Fruit fly (Drosophila melanogaster) whole organism, embryonic: ENCODE data around the gene Ugt37C2.

Experiments
- B-H1 ChIP-seq: fragments of 200-800 bp; sonication (Bioruptor generic); IDR thresholded peaks from 3 replicates; pipeline ENCODE4 v1.3.6; 2022; ENCODE audit warnings: missing biosample characterization, missing genetic modification characterization
- CG11085 ChIP-seq: fragments of 200-800 bp; sonication (Bioruptor generic); IDR thresholded peaks from 2 replicates; pipeline ENCODE4 v1.3.6; 2022; ENCODE audit warnings: missing biosample characterization, missing genetic modification characterization
- CG11695 ChIP-seq: fragments of 200-800 bp; sonication (Bioruptor generic); IDR thresholded peaks from 3 replicates; pipeline ENCODE4 v1.3.6; 2022; ENCODE audit warnings: missing biosample characterization, missing genetic modification characterization
- CG11723 ChIP-seq: fragments of 200-800 bp; sonication (Bioruptor generic); optimal IDR thresholded peaks from 2 replicates; lab custom pipeline; 2017; ENCODE audit warnings: missing biosample characterization, mild to moderate bottlenecking, missing genetic modification characterization
- CG12659 ChIP-seq: fragments of 200-800 bp; sonication (Bioruptor generic); optimal IDR thresholded peaks from 3 replicates; lab custom pipeline; 2017; ENCODE audit warnings: mild to moderate bottlenecking, missing biosample characterization, missing genetic modification reagents, missing genetic modification characterization
- CG14014 ChIP-seq: fragments of 200-800 bp; sonication (Bioruptor generic); IDR thresholded peaks from 2 replicates; pipeline ENCODE4 v1.3.6; 2022; ENCODE audit warnings: missing biosample characterization, missing genetic modification characterization
- CG14667 ChIP-seq: fragments of 200-800 bp; sonication (Bioruptor generic); IDR thresholded peaks from 2 replicates; pipeline ENCODE4 v1.3.6; 2022; ENCODE audit warnings: missing biosample characterization, missing genetic modification characterization
- CG14710 ChIP-seq: fragments of 200-800 bp; sonication (Bioruptor generic); optimal IDR thresholded peaks from 3 replicates; lab custom pipeline; 2019; ENCODE audit warnings: missing biosample characterization, mild to moderate bottlenecking, missing genetic modification characterization, moderate library complexity
- CG15269 ChIP-seq: fragments of 200-800 bp; sonication (Bioruptor generic); optimal IDR thresholded peaks from 2 replicates; lab custom pipeline; 2018; ENCODE audit warnings: missing biosample characterization, mild to moderate bottlenecking, missing genetic modification characterization, moderate library complexity
- CG15601 ChIP-seq: fragments of 200-800 bp; sonication (Bioruptor generic); optimal IDR thresholded peaks from 3 replicates; lab custom pipeline; 2019; ENCODE audit warnings: missing biosample characterization, mild to moderate bottlenecking, missing genetic modification characterization, moderate library complexity
- CG1602 ChIP-seq: fragments of 200-800 bp; sonication (Bioruptor generic); optimal IDR thresholded peaks from 3 replicates; lab custom pipeline; 2016; ENCODE audit warnings: missing biosample characterization, missing genetic modification characterization
- CG17912 ChIP-seq: fragments of 200-800 bp; sonication (Bioruptor generic); optimal IDR thresholded peaks from 2 replicates; lab custom pipeline; 2018; ENCODE audit warnings: missing biosample characterization, mild to moderate bottlenecking, missing genetic modification characterization
- CG3065 ChIP-seq: fragments of 200-800 bp; sonication (Bioruptor generic); optimal IDR thresholded peaks from 2 replicates; lab custom pipeline; 2016; ENCODE audit warnings: missing biosample characterization, missing genetic modification characterization
- CG3281 ChIP-seq: fragments of 200-800 bp; sonication (Bioruptor generic); optimal IDR thresholded peaks from 3 replicates; lab custom pipeline; 2017; ENCODE audit warnings: missing biosample characterization, mild to moderate bottlenecking, missing genetic modification characterization
- CG3838 ChIP-seq: fragments of 200-800 bp; sonication (Bioruptor generic); optimal IDR thresholded peaks from 3 replicates; lab custom pipeline; 2016; ENCODE audit warnings: missing biosample characterization, missing genetic modification characterization
- CG5180 ChIP-seq: fragments of 200-800 bp; sonication (Bioruptor generic); optimal IDR thresholded peaks from 3 replicates; lab custom pipeline; 2017; ENCODE audit warnings: missing biosample characterization, missing genetic modification characterization, mild to moderate bottlenecking, moderate library complexity, missing genetic modification reagents
- CG6654 ChIP-seq: fragments of 200-800 bp; sonication (Bioruptor generic); optimal IDR thresholded peaks from 2 replicates; lab custom pipeline; 2017; ENCODE audit warnings: missing biosample characterization, mild to moderate bottlenecking, missing genetic modification characterization
- CG6765 ChIP-seq: fragments of 200-800 bp; sonication (Bioruptor generic); optimal IDR thresholded peaks from 3 replicates; lab custom pipeline; 2017; ENCODE audit warnings: missing biosample characterization, mild to moderate bottlenecking, missing genetic modification characterization
- CG7745 ChIP-seq: fragments of 200-800 bp; sonication (Bioruptor generic); optimal IDR thresholded peaks from 2 replicates; lab custom pipeline; 2018; ENCODE audit warnings: missing biosample characterization, mild to moderate bottlenecking, missing genetic modification characterization, moderate library complexity
- CG8478 ChIP-seq: fragments of >200 bp; optimal IDR thresholded peaks from 2 replicates; lab custom pipeline; 2018
- Dfd ChIP-seq, 2 experiments: fragments of >200 bp; optimal IDR thresholded peaks; 2 replicates each; lab custom pipeline; 2017; ENCODE audit warnings: missing biosample characterization in 2 of 2, missing genetic modification characterization in 2 of 2
- Dll ChIP-seq: fragments of 200-800 bp; sonication (Bioruptor generic); IDR thresholded peaks from 4 replicates; pipeline ENCODE4 v1.3.6; 2022; ENCODE audit warnings: missing biosample characterization, missing genetic modification characterization; ENCODE audit not compliant: partially characterized antibody
- Fer2 ChIP-seq: fragments of 200-800 bp; sonication (Bioruptor generic); optimal IDR thresholded peaks from 2 replicates; lab custom pipeline; 2018; ENCODE audit warnings: missing biosample characterization, mild to moderate bottlenecking, missing genetic modification characterization, moderate library complexity
- H15 ChIP-seq: fragments of 200-800 bp; sonication (Bioruptor generic); IDR thresholded peaks from 3 replicates; pipeline ENCODE4 v1.3.6; 2022; ENCODE audit warnings: missing biosample characterization, missing genetic modification characterization
- Lpt ChIP-seq: fragments of >200 bp; optimal IDR thresholded peaks from 2 replicates; lab custom pipeline; 2018; ENCODE audit warnings: missing biosample characterization, missing genetic modification characterization
- MESR4 ChIP-seq: fragments of 200-800 bp; sonication (Bioruptor generic); optimal IDR thresholded peaks from 2 replicates; lab custom pipeline; 2018; ENCODE audit warnings: missing biosample characterization, mild to moderate bottlenecking, missing genetic modification characterization, moderate library complexity
- Myb ChIP-seq: fragments of 200-800 bp; sonication (Bioruptor generic); optimal IDR thresholded peaks from 2 replicates; lab custom pipeline; 2016; ENCODE audit warnings: missing biosample characterization, missing genetic modification characterization
- NC2β ChIP-seq: fragments of 200-800 bp; sonication (Bioruptor generic); optimal IDR thresholded peaks from 2 replicates; lab custom pipeline; 2016; ENCODE audit warnings: missing biosample characterization, missing genetic modification characterization
- Pdp1 ChIP-seq, 2 experiments: fragments of 200-800 bp; sonication (Bioruptor generic); optimal IDR thresholded peaks; 3 replicates each; lab custom pipeline; 2016; ENCODE audit warnings: missing biosample characterization in 2 of 2, missing genetic modification characterization in 2 of 2, mild to moderate bottlenecking in 1 of 2, moderate library complexity in 1 of 2
- Rx ChIP-seq: fragments of 200-800 bp; sonication (Bioruptor generic); IDR thresholded peaks from 2 replicates; pipeline ENCODE4 v1.3.6; 2022; ENCODE audit warnings: missing biosample characterization, missing genetic modification characterization
- Xrp1 ChIP-seq: fragments of 200-800 bp; sonication (Bioruptor generic); IDR thresholded peaks from 2 replicates; pipeline ENCODE4 v1.3.6; 2022; ENCODE audit warnings: missing biosample characterization, missing genetic modification characterization
- ac ChIP-seq: fragments of 200-800 bp; sonication (Bioruptor generic); optimal IDR thresholded peaks from 3 replicates; lab custom pipeline; 2017; ENCODE audit warnings: missing biosample characterization, mild to moderate bottlenecking, missing genetic modification characterization
- ash1 ChIP-seq: fragments of 200-800 bp; sonication (Bioruptor generic); optimal IDR thresholded peaks from 2 replicates; lab custom pipeline; 2018; ENCODE audit warnings: missing biosample characterization, mild to moderate bottlenecking, missing genetic modification characterization
- bigmax ChIP-seq: fragments of 200-800 bp; sonication (Bioruptor generic); optimal IDR thresholded peaks from 2 replicates; lab custom pipeline; 2018; ENCODE audit warnings: missing biosample characterization, mild to moderate bottlenecking, missing genetic modification characterization
- chif ChIP-seq, 2 experiments: fragments of 200-800 bp; sonication (Bioruptor generic); optimal IDR thresholded peaks; 3 replicates each; lab custom pipeline; 2016; ENCODE audit warnings: missing biosample characterization in 2 of 2, missing genetic modification characterization in 2 of 2
- croc ChIP-seq: fragments of 200-800 bp; sonication (Bioruptor generic); conservative IDR thresholded peaks from 3 replicates; pipeline ENCODE4 v1.3.6; 2022; ENCODE audit warnings: missing biosample characterization, missing genetic modification characterization
- dysf ChIP-seq: fragments of 200-800 bp; sonication (Bioruptor generic); IDR thresholded peaks from 3 replicates; pipeline ENCODE4 v1.3.6; 2022; ENCODE audit warnings: missing biosample characterization, missing genetic modification characterization
- esg ChIP-seq: fragments of 200-800 bp; sonication (Bioruptor generic); conservative IDR thresholded peaks from 2 replicates; pipeline ENCODE4 v1.3.6; 2022; ENCODE audit warnings: missing biosample characterization, missing genetic modification characterization
- fd96Cb ChIP-seq: fragments of 200-800 bp; sonication (Bioruptor generic); optimal IDR thresholded peaks from 2 replicates; lab custom pipeline; 2018; ENCODE audit warnings: missing biosample characterization, mild to moderate bottlenecking, missing genetic modification characterization, moderate library complexity
- gfzf ChIP-seq: fragments of 200-800 bp; sonication (Bioruptor generic); optimal IDR thresholded peaks from 2 replicates; lab custom pipeline; 2016; ENCODE audit warnings: missing biosample characterization, mild to moderate bottlenecking, missing genetic modification characterization, moderate library complexity
- jumu ChIP-seq: fragments of 200-800 bp; sonication (Bioruptor generic); optimal IDR thresholded peaks from 3 replicates; lab custom pipeline; 2016; ENCODE audit warnings: missing biosample characterization, missing genetic modification characterization
- kni ChIP-seq: fragments of 200-800 bp; sonication (Bioruptor generic); optimal IDR thresholded peaks from 3 replicates; lab custom pipeline; 2017; ENCODE audit warnings: mild to moderate bottlenecking, missing biosample characterization, missing genetic modification reagents, missing genetic modification characterization
- lab ChIP-seq: fragments of 200-800 bp; sonication (Bioruptor generic); optimal IDR thresholded peaks from 3 replicates; lab custom pipeline; 2017; ENCODE audit warnings: missing biosample characterization, missing genetic modification characterization, mild to moderate bottlenecking, moderate library complexity, missing genetic modification reagents
- nom ChIP-seq: fragments of 200-800 bp; sonication (Bioruptor generic); optimal IDR thresholded peaks from 2 replicates; lab custom pipeline; 2017; ENCODE audit warnings: missing biosample characterization, missing genetic modification characterization, mild to moderate bottlenecking, moderate library complexity, missing genetic modification reagents
- prd ChIP-seq, 3 experiments: fragments of >200 bp in 2 of 3; fragments of 200-800 bp in 1 of 3; sonication (Bioruptor generic) in 1 of 3; optimal IDR thresholded peaks in 2 of 3; IDR thresholded peaks in 1 of 3; 2 replicates in 2 of 3; 3 replicates in 1 of 3; pipeline versions ENCODE4 v1.3.6 to Lab custom; 2017 to 2022; ENCODE audit warnings: missing biosample characterization in 1 of 3, missing genetic modification characterization in 1 of 3
- pros ChIP-seq: fragments of 200-800 bp; sonication (Bioruptor generic); optimal IDR thresholded peaks from 3 replicates; lab custom pipeline; 2019; ENCODE audit warnings: missing biosample characterization, mild to moderate bottlenecking, missing genetic modification characterization, moderate library complexity
- pzg ChIP-seq: fragments of 200-800 bp; sonication (Bioruptor generic); optimal IDR thresholded peaks from 3 replicates; lab custom pipeline; 2018; ENCODE audit warnings: missing biosample characterization, mild to moderate bottlenecking, missing genetic modification characterization, moderate library complexity
- sd ChIP-seq: fragments of 200-800 bp; sonication (Bioruptor generic); optimal IDR thresholded peaks from 3 replicates; lab custom pipeline; 2018; ENCODE audit warnings: missing biosample characterization, mild to moderate bottlenecking, missing genetic modification characterization, moderate library complexity
- tap ChIP-seq: fragments of 200-800 bp; optimal IDR thresholded peaks from 3 replicates; lab custom pipeline; 2019; ENCODE audit warnings: missing biosample characterization, mild to moderate bottlenecking, missing genetic modification characterization, moderate library complexity
- usp ChIP-seq: fragments of >200 bp; optimal IDR thresholded peaks from 2 replicates; lab custom pipeline; 2017; ENCODE audit warnings: missing biosample characterization, missing genetic modification characterization

Gene Ugt37C2

DNA sequence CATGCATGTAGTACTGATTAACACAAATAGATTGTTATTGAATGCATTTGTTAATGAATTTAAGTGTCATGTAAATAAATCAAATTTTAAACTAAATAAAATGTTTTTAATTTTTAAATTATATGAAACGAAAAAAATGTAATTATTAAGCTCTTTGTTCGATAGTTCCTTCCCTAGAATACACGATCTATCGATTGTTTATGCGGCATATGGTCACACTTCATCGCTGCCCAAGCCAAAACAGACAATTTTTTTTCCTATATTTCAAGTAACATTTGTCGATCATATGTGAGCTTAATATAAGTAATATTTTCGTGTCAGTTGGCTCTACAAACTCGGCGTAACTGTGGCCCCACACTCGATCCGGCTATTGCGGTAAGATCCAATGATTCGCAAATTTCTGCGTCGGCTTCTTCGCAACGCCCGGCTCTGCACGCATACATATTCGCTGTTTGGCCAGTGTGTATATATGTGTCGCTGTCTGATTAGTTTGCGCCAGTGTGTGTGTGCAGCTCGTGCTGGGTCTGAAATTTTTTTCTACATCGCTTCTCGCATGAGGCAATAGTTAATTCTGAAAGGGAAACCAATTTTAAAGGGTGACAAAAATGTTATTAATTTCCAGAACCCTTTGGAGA, 33.0 kb downstream of the Ugt37C2 start, which contains the start of gene AspRS-m (continued):
- TF ChIP-seq tap (tag; lab: Kevin White, UChicago) = no peak
- TF ChIP-seq CG1602 (GFP tag; lab: Kevin White, UChicago) = no peak
- no peak for TF ChIP-seq ac
- TF ChIP-seq CG15269 (tag; lab: Kevin White, UChicago) = no peak
- TF ChIP-seq gfzf (GFP tag; lab: Kevin White, UChicago) = peak; percentile 37
- TF ChIP-seq CG11695 (GFP tag; lab: Robert Waterston, UW) = no peak
- no peak for TF ChIP-seq B-H1
- TF ChIP-seq CG14710 (tag; lab: Kevin White, UChicago) = peak; percentile 64
- no peak for TF ChIP-seq lab
- no peak for TF ChIP-seq CG6765 (GFP tag; lab: Kevin White, UChicago)
- TF ChIP-seq Rx (GFP tag; lab: Robert Waterston, UW) = no peak
- no peak for TF ChIP-seq esg (GFP tag; lab: Robert Waterston, UW)
- TF ChIP-seq CG15601 (tag; lab: Kevin White, UChicago) = no peak
- TF ChIP-seq CG12659 (GFP tag; lab: Kevin White, UChicago) = peak; percentile 56
- TF ChIP-seq NC2β (GFP tag; lab: Kevin White, UChicago) = no peak
- no peak for TF ChIP-seq pros
- no peak for TF ChIP-seq jumu
- TF ChIP-seq ash1 (GFP tag; lab: Kevin White, UChicago) = no peak
- TF ChIP-seq CG6654 (GFP tag; lab: Kevin White, UChicago) = no peak
- no peak for TF ChIP-seq Fer2
- TF ChIP-seq Lpt = no peak
- TF ChIP-seq Dfd (GFP tag; optimal IDR thresholded peaks at IDR 0.05; lab: Kevin White, UChicago) = no peak
- TF ChIP-seq nom = no peak
- no peak for TF ChIP-seq chif (GFP tag; optimal IDR thresholded peaks at IDR 0.05; lab: Kevin White, UChicago)
- TF ChIP-seq Myb (GFP tag; lab: Kevin White, UChicago) = no peak
- no peak for TF ChIP-seq croc (GFP tag; lab: Robert Waterston, UW)
- TF ChIP-seq CG3281 (GFP tag; lab: Kevin White, UChicago) = no peak
- TF ChIP-seq pzg (GFP tag; lab: Kevin White, UChicago) = peak; percentile 44
- TF ChIP-seq CG3065 (GFP tag; lab: Kevin White, UChicago) = no peak
- peak; percentile 33 for TF ChIP-seq sd
- TF ChIP-seq CG11085 (GFP tag; lab: Robert Waterston, UW) = no peak
- TF ChIP-seq dysf (GFP tag; lab: Robert Waterston, UW) = no peak
- TF ChIP-seq CG17912 (GFP tag; lab: Kevin White, UChicago) = no peak
- peak; percentile 79 for TF ChIP-seq CG8478
- TF ChIP-seq CG14667 (GFP tag; lab: Robert Waterston, UW) = no peak
- no peak for TF ChIP-seq prd (optimal IDR thresholded peaks at IDR 0.05; lab: Kevin White, UChicago)
- TF ChIP-seq prd (GFP tag; IDR thresholded peaks at IDR 0.05; lab: Robert Waterston, UW) = 0 out of 3 replicates have a peak, but pooled peaks have one; percentile 18
- TF ChIP-seq CG14014 (GFP tag; lab: Robert Waterston, UW) = no peak
- TF ChIP-seq Pdp1 (GFP tag; optimal IDR thresholded peaks at IDR 0.05; lab: Kevin White, UChicago) = peak in 1 of 2 experiments; percentile 25
- no peak for TF ChIP-seq CG3838 (GFP tag; lab: Kevin White, UChicago)
- peak; percentile 89 for TF ChIP-seq Dll (GFP tag; lab: Robert Waterston, UW)
- TF ChIP-seq CG11723 (GFP tag; lab: Kevin White, UChicago) = no peak
- no peak for TF ChIP-seq usp (GFP tag; lab: Kevin White, UChicago)
- no peak for TF ChIP-seq bigmax (GFP tag; lab: Kevin White, UChicago)
- no peak for TF ChIP-seq H15
- peak; percentile 64 for TF ChIP-seq MESR4 (GFP tag; lab: Kevin White, UChicago)
- no peak for TF ChIP-seq Xrp1
- no peak for TF ChIP-seq CG7745 (tag; lab: Kevin White, UChicago)
- TF ChIP-seq CG5180 = no peak
- TF ChIP-seq fd96Cb = peak; percentile 5
- TF ChIP-seq kni (GFP tag; lab: Kevin White, UChicago) = no peak
